Fruit fly (Drosophila melanogaster) whole organism, prepupa: ENCODE measurements around the gene CG7728.

Source experiments
- Blimp-1 ChIP-seq: fragments of 200-800 bp; sonication (Bioruptor generic); optimal IDR thresholded peaks from 3 replicates; lab custom pipeline; 2017; ENCODE audit warnings: missing biosample characterization, missing genetic modification characterization, mild to moderate bottlenecking, moderate library complexity, missing genetic modification reagents
- CG10631 ChIP-seq: fragments of 200-800 bp; sonication (Bioruptor generic); optimal IDR thresholded peaks from 2 replicates; lab custom pipeline; 2016; ENCODE audit warnings: missing biosample characterization, missing genetic modification characterization
- CG10669 ChIP-seq: fragments of 200-800 bp; sonication (Bioruptor generic); optimal IDR thresholded peaks from 3 replicates; lab custom pipeline; 2018; ENCODE audit warnings: missing biosample characterization, mild to moderate bottlenecking, missing genetic modification characterization, moderate library complexity
- CG11762 ChIP-seq: fragments of 200-800 bp; sonication (Bioruptor generic); optimal IDR thresholded peaks from 3 replicates; lab custom pipeline; 2016; ENCODE audit warnings: missing biosample characterization, missing genetic modification characterization; ENCODE audit not compliant: insufficient read depth
- CG15336 ChIP-seq: fragments of 200-800 bp; sonication (Bioruptor generic); IDR thresholded peaks from 2 replicates; pipeline ENCODE4 v1.3.6; 2022; ENCODE audit warnings: missing biosample characterization, missing genetic modification characterization
- CG1621 ChIP-seq: fragments of 200-800 bp; sonication (Bioruptor generic); optimal IDR thresholded peaks from 3 replicates; lab custom pipeline; 2018; ENCODE audit warnings: missing biosample characterization, mild to moderate bottlenecking, missing genetic modification characterization
- CG16779 ChIP-seq: fragments of 200-800 bp; sonication (Bioruptor generic); optimal IDR thresholded peaks from 3 replicates; lab custom pipeline; 2017; ENCODE audit warnings: missing biosample characterization, mild to moderate bottlenecking, missing genetic modification characterization
- CG3032 ChIP-seq: fragments of 200-800 bp; optimal IDR thresholded peaks from 2 replicates; lab custom pipeline; 2019; ENCODE audit warnings: missing biosample characterization, mild to moderate bottlenecking, missing genetic modification characterization, moderate library complexity
- CG32006 ChIP-seq: fragments of 200-800 bp; sonication (Bioruptor generic); optimal IDR thresholded peaks from 3 replicates; lab custom pipeline; 2017; ENCODE audit warnings: missing biosample characterization, mild to moderate bottlenecking, missing genetic modification characterization
- CG3919 ChIP-seq: fragments of 200-800 bp; sonication (Bioruptor generic); optimal IDR thresholded peaks from 3 replicates; lab custom pipeline; 2016; ENCODE audit warnings: missing biosample characterization, missing genetic modification characterization
- CG4318 ChIP-seq: fragments of 200-800 bp; sonication (Bioruptor generic); optimal IDR thresholded peaks from 3 replicates; lab custom pipeline; 2017; ENCODE audit warnings: missing biosample characterization, mild to moderate bottlenecking, missing genetic modification characterization
- CG6163 ChIP-seq: fragments of 200-800 bp; sonication (Bioruptor generic); IDR thresholded peaks from 3 replicates; pipeline ENCODE4 v1.3.6; 2022; ENCODE audit warnings: missing biosample characterization, missing genetic modification characterization
- CG6276 ChIP-seq: fragments of 200-800 bp; sonication (Bioruptor generic); optimal IDR thresholded peaks from 2 replicates; lab custom pipeline; 2017; ENCODE audit warnings: missing biosample characterization, mild to moderate bottlenecking, missing genetic modification characterization
- CG6792 ChIP-seq: fragments of 200-800 bp; sonication (Bioruptor generic); optimal IDR thresholded peaks from 3 replicates; lab custom pipeline; 2016; ENCODE audit warnings: missing biosample characterization, missing genetic modification characterization
- CG6854 ChIP-seq: fragments of 200-800 bp; sonication (Bioruptor generic); optimal IDR thresholded peaks from 2 replicates; lab custom pipeline; 2017; ENCODE audit warnings: missing biosample characterization, mild to moderate bottlenecking, missing genetic modification characterization
- CG8119 ChIP-seq: fragments of 200-800 bp; sonication (Bioruptor generic); IDR thresholded peaks from 3 replicates; pipeline ENCODE4 v1.3.6; 2022; ENCODE audit warnings: missing biosample characterization, missing genetic modification characterization
- CG8319 ChIP-seq: fragments of 200-800 bp; sonication (Bioruptor generic); optimal IDR thresholded peaks from 3 replicates; lab custom pipeline; 2016; ENCODE audit warnings: missing biosample characterization, missing genetic modification characterization
- Eip75B ChIP-seq: fragments of 200-800 bp; sonication (Bioruptor generic); optimal IDR thresholded peaks from 3 replicates; lab custom pipeline; 2016; ENCODE audit warnings: missing biosample characterization, missing genetic modification characterization
- Eip78C ChIP-seq: fragments of 200-800 bp; sonication (Bioruptor generic); peaks from one replicate; lab custom pipeline; 2016; ENCODE audit warnings: missing biosample characterization, missing genetic modification characterization
- Eip93F ChIP-seq: fragments of 200-800 bp; sonication (Bioruptor generic); optimal IDR thresholded peaks from 2 replicates; lab custom pipeline; 2016; ENCODE audit warnings: missing biosample characterization, mild to moderate bottlenecking, missing genetic modification characterization
- Ets21C ChIP-seq: fragments of 200-800 bp; sonication (Bioruptor generic); optimal IDR thresholded peaks from 3 replicates; lab custom pipeline; 2016; ENCODE audit warnings: missing biosample characterization, missing genetic modification characterization
- Gug ChIP-seq: fragments of 200-800 bp; sonication (Bioruptor generic); IDR thresholded peaks from 2 replicates; pipeline ENCODE4 v1.3.6; 2022; ENCODE audit warnings: missing biosample characterization, missing genetic modification characterization
- Hr38 ChIP-seq: sonication (Bioruptor generic); optimal IDR thresholded peaks from 2 replicates; lab custom pipeline; 2016; ENCODE audit warnings: missing biosample characterization, missing genetic modification characterization
- Hr39 ChIP-seq: fragments of 200-800 bp; sonication (Bioruptor generic); optimal IDR thresholded peaks from 2 replicates; lab custom pipeline; 2016; ENCODE audit warnings: missing biosample characterization, missing genetic modification characterization
- Hr4 ChIP-seq: fragments of 200-800 bp; sonication (Bioruptor generic); optimal IDR thresholded peaks from 3 replicates; lab custom pipeline; 2016; ENCODE audit warnings: missing biosample characterization, missing genetic modification characterization
- Lpt ChIP-seq: fragments of 200-800 bp; sonication (Bioruptor generic); optimal IDR thresholded peaks from 3 replicates; lab custom pipeline; 2016; ENCODE audit warnings: missing biosample characterization, missing genetic modification characterization
- Met ChIP-seq: fragments of 200-800 bp; sonication (Bioruptor generic); optimal IDR thresholded peaks from 3 replicates; lab custom pipeline; 2016; ENCODE audit warnings: missing biosample characterization, missing genetic modification characterization
- OdsH ChIP-seq: fragments of 200-800 bp; sonication (Bioruptor generic); optimal IDR thresholded peaks from 3 replicates; lab custom pipeline; 2016; ENCODE audit warnings: missing biosample characterization, missing genetic modification characterization
- Sox14 ChIP-seq: fragments of 200-800 bp; sonication (Bioruptor generic); optimal IDR thresholded peaks from 3 replicates; lab custom pipeline; 2016; ENCODE audit warnings: missing biosample characterization, missing genetic modification characterization
- Sox15 ChIP-seq: fragments of 200-800 bp; sonication (Bioruptor generic); optimal IDR thresholded peaks from 3 replicates; lab custom pipeline; 2016; ENCODE audit warnings: missing biosample characterization, missing genetic modification characterization
- achi ChIP-seq: fragments of 200-800 bp; sonication (Bioruptor generic); optimal IDR thresholded peaks from 3 replicates; lab custom pipeline; 2016; ENCODE audit warnings: missing biosample characterization, missing genetic modification characterization
- acj6 ChIP-seq: fragments of 200-800 bp; sonication (Bioruptor generic); optimal IDR thresholded peaks from 3 replicates; lab custom pipeline; 2016; ENCODE audit warnings: missing biosample characterization, missing genetic modification characterization
- cyc ChIP-seq: fragments of 200-800 bp; sonication (Bioruptor generic); optimal IDR thresholded peaks from 3 replicates; lab custom pipeline; 2016; ENCODE audit warnings: missing biosample characterization, missing genetic modification characterization
- dac ChIP-seq: fragments of 200-800 bp; sonication (Bioruptor generic); optimal IDR thresholded peaks from 2 replicates; lab custom pipeline; 2017; ENCODE audit warnings: missing biosample characterization, mild to moderate bottlenecking, missing genetic modification characterization
- dsx ChIP-seq: fragments of 200-800 bp; optimal IDR thresholded peaks from 3 replicates; lab custom pipeline; 2019; ENCODE audit warnings: missing biosample characterization, mild to moderate bottlenecking, missing genetic modification characterization, moderate library complexity; ENCODE audit not compliant: poor library complexity, severe bottlenecking
- eg ChIP-seq: fragments of 200-800 bp; sonication (Bioruptor generic); IDR thresholded peaks from 3 replicates; pipeline ENCODE4 v1.3.6; 2022; ENCODE audit warnings: missing biosample characterization, missing genetic modification characterization
- fd59A ChIP-seq: fragments of 200-800 bp; sonication (Bioruptor generic); optimal IDR thresholded peaks from 2 replicates; lab custom pipeline; 2017; ENCODE audit warnings: missing biosample characterization, mild to moderate bottlenecking, missing genetic modification characterization, missing genetic modification reagents
- fd85E ChIP-seq: fragments of 200-800 bp; sonication (Bioruptor generic); optimal IDR thresholded peaks from 3 replicates; lab custom pipeline; 2016; ENCODE audit warnings: missing biosample characterization, missing genetic modification characterization
- lz ChIP-seq: fragments of 200-800 bp; sonication (Bioruptor generic); optimal IDR thresholded peaks from 3 replicates; lab custom pipeline; 2016; ENCODE audit warnings: missing biosample characterization, missing genetic modification characterization
- net ChIP-seq: fragments of 200-800 bp; sonication (Bioruptor generic); optimal IDR thresholded peaks from 3 replicates; lab custom pipeline; 2016; ENCODE audit warnings: missing biosample characterization, missing genetic modification characterization
- pdm3 ChIP-seq: fragments of 200-800 bp; sonication (Bioruptor generic); optimal IDR thresholded peaks from 3 replicates; lab custom pipeline; 2016; ENCODE audit warnings: missing biosample characterization, missing genetic modification characterization
- salr ChIP-seq, 2 experiments: fragments of 200-800 bp; sonication (Bioruptor generic); optimal IDR thresholded peaks; 3 replicates each; lab custom pipeline; 2016 to 2018; ENCODE audit warnings: missing biosample characterization in 2 of 2, missing genetic modification characterization in 2 of 2, mild to moderate bottlenecking in 1 of 2
- spab ChIP-seq: fragments of 200-800 bp; sonication (Bioruptor generic); optimal IDR thresholded peaks from 2 replicates; lab custom pipeline; 2017; ENCODE audit warnings: missing biosample characterization, mild to moderate bottlenecking, missing genetic modification characterization, missing genetic modification reagents
- ss ChIP-seq, 2 experiments: fragments of 200-800 bp; sonication (Bioruptor generic); optimal IDR thresholded peaks; 2 replicates in 1 of 2; 3 replicates in 1 of 2; lab custom pipeline; 2017 to 2018; ENCODE audit warnings: mild to moderate bottlenecking in 2 of 2, missing biosample characterization in 2 of 2, missing genetic modification characterization in 2 of 2, moderate library complexity in 1 of 2
- svp ChIP-seq: fragments of 200-800 bp; sonication (Bioruptor generic); peaks from one replicate; lab custom pipeline; 2016; ENCODE audit warnings: missing biosample characterization, missing genetic modification characterization
- topi ChIP-seq: fragments of 200-800 bp; sonication (Bioruptor generic); optimal IDR thresholded peaks from 3 replicates; lab custom pipeline; 2016; ENCODE audit warnings: missing biosample characterization, missing genetic modification characterization
- vri ChIP-seq: fragments of 200-800 bp; sonication (Bioruptor generic); optimal IDR thresholded peaks from 3 replicates; lab custom pipeline; 2016; ENCODE audit warnings: missing biosample characterization, mild to moderate bottlenecking, missing genetic modification characterization

Gene CG7728

DNA sequence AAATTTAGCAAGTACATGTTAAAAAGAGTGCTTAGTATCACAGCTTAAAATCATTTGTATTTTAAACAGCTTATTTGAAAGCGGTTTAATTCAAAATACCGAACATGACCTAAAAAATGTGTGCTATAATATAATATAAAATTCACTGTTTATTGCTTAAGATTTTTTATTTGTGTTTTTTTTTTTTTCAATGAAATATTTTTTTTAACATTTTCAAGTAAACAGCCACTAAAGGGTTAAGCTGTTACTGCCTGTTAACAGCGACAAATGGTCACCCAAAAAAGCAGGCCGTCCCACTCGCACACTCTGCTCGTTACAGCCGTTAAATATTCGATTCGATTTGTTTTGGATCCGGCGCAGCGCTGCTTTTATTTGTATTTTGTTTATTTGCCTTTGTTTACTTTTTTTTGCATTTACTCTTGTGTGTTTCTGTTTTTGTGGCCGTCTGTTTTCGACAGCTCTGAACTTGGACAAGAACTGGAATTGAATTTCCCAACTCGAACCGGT, 41.6 kb upstream of the CG7728 start (continued):
- peak; percentile 31 for TF ChIP-seq CG10631
- TF ChIP-seq Eip93F, result no peak
- TF ChIP-seq CG3919 (GFP tag; lab: Kevin White, UChicago), result peak; percentile 76
- peak; percentile 45 for TF ChIP-seq cyc (GFP tag; lab: Kevin White, UChicago)
- peak; percentile 55 for TF ChIP-seq OdsH (GFP tag; lab: Kevin White, UChicago)
- peak; percentile 46; the same call in 2 of the 3 replicates for TF ChIP-seq CG8119 (GFP tag; lab: Robert Waterston, UW)
- TF ChIP-seq svp, result peak; percentile 74
- no peak for TF ChIP-seq CG8319
- peak; percentile 63 for TF ChIP-seq lz (GFP tag; lab: Kevin White, UChicago)
- no peak for TF ChIP-seq Lpt
- peak; percentile 37 for TF ChIP-seq pdm3
- TF ChIP-seq Ets21C (GFP tag; lab: Kevin White, UChicago), result no peak
- peak; percentile 35 for TF ChIP-seq acj6
- TF ChIP-seq Sox14 (GFP tag; lab: Kevin White, UChicago), result peak; percentile 43
- peak; percentile 52 for TF ChIP-seq Met
- peak; percentile 82 for TF ChIP-seq Eip78C (GFP tag; lab: Kevin White, UChicago)
- no peak for TF ChIP-seq dac (GFP tag; lab: Kevin White, UChicago)
- TF ChIP-seq Blimp-1, result no peak
- peak; percentile 63 for TF ChIP-seq CG15336 (GFP tag; lab: Robert Waterston, UW)

DNA sequence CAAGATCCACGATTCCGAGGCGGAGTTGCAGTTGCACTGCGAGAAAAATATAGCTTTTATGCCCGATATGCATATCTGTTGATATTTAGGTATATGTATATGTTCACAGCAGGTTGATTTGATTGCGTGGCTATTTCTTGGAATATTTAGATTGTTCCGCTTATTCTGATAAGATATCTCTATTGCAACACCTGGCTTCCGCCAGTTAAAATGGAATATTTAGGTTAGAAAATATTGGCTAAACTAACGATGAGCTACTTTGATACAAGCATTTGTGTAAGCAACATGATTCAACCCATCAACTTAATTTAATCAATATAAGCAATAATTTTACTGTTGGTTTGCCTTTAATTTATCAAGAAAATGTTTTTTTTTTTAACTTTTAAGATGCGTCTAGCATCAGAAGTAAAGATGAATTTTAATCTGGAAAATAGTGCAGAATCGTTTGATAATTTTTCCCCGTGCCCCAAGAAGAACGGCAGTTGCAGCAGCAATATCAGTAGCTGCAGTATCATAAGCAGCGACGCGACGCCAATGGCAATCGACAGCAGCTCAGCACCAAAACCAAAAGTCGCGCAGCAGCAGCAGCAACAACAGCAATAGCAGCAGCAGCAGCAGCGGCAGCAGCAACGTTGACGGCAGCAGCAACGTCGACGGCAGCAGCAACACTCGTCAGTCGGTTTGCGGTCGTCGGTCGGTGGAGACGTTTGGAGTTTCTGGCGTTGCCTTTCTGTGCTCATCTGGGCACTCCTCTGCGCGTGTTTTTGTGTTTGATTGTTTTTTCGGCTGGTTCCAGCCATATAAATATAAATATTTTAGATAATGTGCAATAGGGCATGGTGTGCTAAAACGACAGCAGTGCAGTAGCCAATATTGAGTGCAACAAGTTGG, 40.5 kb upstream of the CG7728 start:
- TF ChIP-seq CG6276 (GFP tag; lab: Kevin White, UChicago) (peak; percentile 62), CG4318 (GFP tag; lab: Kevin White, UChicago) (peak; percentile 73), CG3032 (tag; lab: Kevin White, UChicago) (peak; percentile 73), Eip75B (GFP tag; lab: Kevin White, UChicago) (peak; percentile 85), Eip78C (GFP tag; lab: Kevin White, UChicago) (peak; percentile 96), Hr39 (peak; percentile 78), CG1621 (tag; lab: Kevin White, UChicago) (peak; percentile 30), lz (GFP tag; lab: Kevin White, UChicago) (peak; percentile 77), Sox15 (GFP tag; lab: Kevin White, UChicago) (peak; percentile 38), vri (GFP tag; lab: Kevin White, UChicago) (peak; percentile 28), acj6 (peak; percentile 71), fd59A (GFP tag; lab: Kevin White, UChicago) (peak; percentile 77), CG15336 (GFP tag; lab: Robert Waterston, UW) (peak; percentile 40; the same call in 1 of the 2 replicates), CG6792 (GFP tag; lab: Kevin White, UChicago) (peak; percentile 63), dac (GFP tag; lab: Kevin White, UChicago) (peak; percentile 51), topi (peak; percentile 84), Ets21C (GFP tag; lab: Kevin White, UChicago) (peak; percentile 66), CG32006 (GFP tag; lab: Kevin White, UChicago) (peak; percentile 87), Hr4 (GFP tag; lab: Kevin White, UChicago) (peak; percentile 60), CG6854 (GFP tag; lab: Kevin White, UChicago) (no peak), Hr38 (GFP tag; lab: Kevin White, UChicago) (no peak), Gug (peak; percentile 10; the same call in 1 of the 2 replicates), CG11762 (GFP tag; lab: Kevin White, UChicago) (peak; percentile 47), spab (GFP tag; lab: Kevin White, UChicago) (peak; percentile 70), CG10631 (peak; percentile 81), CG10669 (GFP tag; lab: Kevin White, UChicago) (peak; percentile 77), CG6163 (GFP tag; lab: Robert Waterston, UW) (peak; percentile 48), dsx (GFP tag; lab: Kevin White, UChicago) (peak; percentile 4), ss (GFP tag; optimal IDR thresholded peaks at IDR 0.05; lab: Kevin White, UChicago) (peak; percentile 46 to 59), salr (GFP tag; optimal IDR thresholded peaks at IDR 0.05; lab: Kevin White, UChicago) (peak; percentile 10 to 90), eg (peak; percentile 42; the same call in 2 of the 3 replicates), CG3919 (GFP tag; lab: Kevin White, UChicago) (peak; percentile 63), CG16779 (tag; lab: Kevin White, UChicago) (no peak), fd85E (no peak), achi (GFP tag; lab: Kevin White, UChicago) (peak; percentile 69), Blimp-1 (peak; percentile 47), net (GFP tag; lab: Kevin White, UChicago) (peak; percentile 75)
